Fruit fly (Drosophila melanogaster) whole organism, embryonic: ENCODE data around the gene cerv.

ENCODE experiments used
- Ada2b ChIP-seq: fragments of 200-800 bp; sonication (Bioruptor generic); IDR thresholded peaks from 2 replicates; pipeline ENCODE4 v1.3.6; 2022; ENCODE audit warnings: missing biosample characterization, missing genetic modification characterization
- Atf-2 ChIP-seq: fragments of 200-800 bp; sonication (Bioruptor generic); optimal IDR thresholded peaks from 2 replicates; lab custom pipeline; 2016; ENCODE audit warnings: missing biosample characterization, missing genetic modification characterization
- CG10274 ChIP-seq: fragments of 200-800 bp; sonication (Bioruptor generic); optimal IDR thresholded peaks from 3 replicates; lab custom pipeline; 2017; ENCODE audit warnings: missing biosample characterization, mild to moderate bottlenecking, missing genetic modification characterization
- CG11456 ChIP-seq: fragments of 200-800 bp; sonication (Bioruptor generic); IDR thresholded peaks from 3 replicates; pipeline ENCODE4 v1.3.6; 2022; ENCODE audit warnings: missing biosample characterization, missing genetic modification characterization
- CG11695 ChIP-seq: fragments of 200-800 bp; sonication (Bioruptor generic); IDR thresholded peaks from 3 replicates; pipeline ENCODE4 v1.3.6; 2022; ENCODE audit warnings: missing biosample characterization, missing genetic modification characterization
- CG13123 ChIP-seq: fragments of 200-800 bp; sonication (Bioruptor generic); optimal IDR thresholded peaks from 2 replicates; lab custom pipeline; 2016; ENCODE audit warnings: missing biosample characterization, missing genetic modification characterization
- CG1647 ChIP-seq: fragments of 200-800 bp; sonication (Bioruptor generic); optimal IDR thresholded peaks from 3 replicates; lab custom pipeline; 2016; ENCODE audit warnings: missing biosample characterization, missing genetic modification characterization
- CG16779 ChIP-seq: fragments of 200-800 bp; sonication (Bioruptor generic); IDR thresholded peaks from 2 replicates; pipeline ENCODE4 v1.3.6; 2022; ENCODE audit warnings: missing biosample characterization, missing genetic modification characterization
- CG17385 ChIP-seq: fragments of 200-800 bp; sonication (Bioruptor generic); optimal IDR thresholded peaks from 3 replicates; lab custom pipeline; 2018; ENCODE audit warnings: missing biosample characterization, mild to moderate bottlenecking, missing genetic modification characterization
- CG17829 ChIP-seq: fragments of 200-800 bp; optimal IDR thresholded peaks from 2 replicates; lab custom pipeline; 2019; ENCODE audit warnings: missing biosample characterization, mild to moderate bottlenecking, missing genetic modification characterization, moderate library complexity
- CG32532 ChIP-seq: fragments of 200-800 bp; sonication (Bioruptor generic); IDR thresholded peaks from 2 replicates; pipeline ENCODE4 v1.3.6; 2022; ENCODE audit warnings: missing biosample characterization, missing genetic modification characterization
- CG34376 ChIP-seq: fragments of 200-800 bp; sonication (Bioruptor generic); optimal IDR thresholded peaks from 2 replicates; lab custom pipeline; 2018; ENCODE audit warnings: missing biosample characterization, mild to moderate bottlenecking, missing genetic modification characterization
- CG4360 ChIP-seq: fragments of 200-800 bp; sonication (Bioruptor generic); IDR thresholded peaks from 2 replicates; pipeline ENCODE4 v1.3.6; 2022; ENCODE audit warnings: missing biosample characterization, missing genetic modification characterization
- CG6254 ChIP-seq: fragments of 200-800 bp; sonication (Bioruptor generic); optimal IDR thresholded peaks from 3 replicates; lab custom pipeline; 2017; ENCODE audit warnings: mild to moderate bottlenecking, missing biosample characterization, missing genetic modification reagents, missing genetic modification characterization
- CG6689 ChIP-seq: fragments of 200-800 bp; sonication (Bioruptor generic); IDR thresholded peaks from 2 replicates; pipeline ENCODE4 v1.3.6; 2022; ENCODE audit warnings: missing biosample characterization, missing genetic modification characterization
- CG9817 ChIP-seq: fragments of 200-800 bp; sonication (Bioruptor generic); optimal IDR thresholded peaks from 2 replicates; lab custom pipeline; 2018; ENCODE audit warnings: missing biosample characterization, mild to moderate bottlenecking, missing genetic modification characterization, moderate library complexity
- CTCF ChIP-seq: fragments of 200-800 bp; sonication (Bioruptor generic); optimal IDR thresholded peaks from 2 replicates; lab custom pipeline; 2017; ENCODE audit warnings: missing biosample characterization, mild to moderate bottlenecking, missing genetic modification characterization, moderate library complexity
- Doc2 ChIP-seq: fragments of 200-800 bp; sonication (Bioruptor generic); IDR thresholded peaks from 2 replicates; pipeline ENCODE4 v1.3.6; 2022; ENCODE audit warnings: missing biosample characterization, missing genetic modification characterization
- Eip74EF ChIP-seq, 2 experiments: fragments of 200-800 bp in 1 of 2; fragments of >200 bp in 1 of 2; sonication (Bioruptor generic) in 1 of 2; optimal IDR thresholded peaks; 2 replicates each; lab custom pipeline; 2017 to 2019; ENCODE audit warnings: missing biosample characterization in 2 of 2, missing genetic modification characterization in 2 of 2, mild to moderate bottlenecking in 1 of 2, moderate library complexity in 1 of 2
- H2.0 ChIP-seq: fragments of 200-800 bp; sonication (Bioruptor generic); IDR thresholded peaks from 2 replicates; pipeline ENCODE4 v1.3.6; 2022; ENCODE audit warnings: missing biosample characterization, missing genetic modification characterization
- HLH54F ChIP-seq: fragments of 200-800 bp; sonication (Bioruptor generic); optimal IDR thresholded peaks from 3 replicates; lab custom pipeline; 2016; ENCODE audit warnings: missing biosample characterization, missing genetic modification characterization
- Lpt ChIP-seq: fragments of >200 bp; optimal IDR thresholded peaks from 2 replicates; lab custom pipeline; 2018; ENCODE audit warnings: missing biosample characterization, missing genetic modification characterization
- NK7.1 ChIP-seq: fragments of 200-800 bp; sonication (Bioruptor generic); optimal IDR thresholded peaks from 3 replicates; lab custom pipeline; 2016; ENCODE audit warnings: missing biosample characterization, missing genetic modification characterization
- NfI ChIP-seq: fragments of 200-800 bp; sonication (Bioruptor generic); optimal IDR thresholded peaks from 3 replicates; lab custom pipeline; 2018; ENCODE audit warnings: missing biosample characterization, mild to moderate bottlenecking, missing genetic modification characterization, moderate library complexity
- Opbp ChIP-seq: fragments of 200-800 bp; sonication (Bioruptor generic); IDR thresholded peaks from 3 replicates; pipeline ENCODE4 v1.3.6; 2022; ENCODE audit warnings: missing biosample characterization, missing genetic modification characterization; ENCODE audit not compliant: partially characterized antibody
- Ravus ChIP-seq: fragments of 200-800 bp; sonication (Bioruptor generic); IDR thresholded peaks from 2 replicates; pipeline ENCODE4 v1.3.6; 2022; ENCODE audit warnings: missing biosample characterization, missing genetic modification characterization
- Sry-δ ChIP-seq: fragments of 200-800 bp; sonication (Bioruptor generic); optimal IDR thresholded peaks from 2 replicates; lab custom pipeline; 2016; ENCODE audit warnings: missing biosample characterization, missing genetic modification characterization
- ap ChIP-seq: fragments of 200-800 bp; sonication (Bioruptor generic); IDR thresholded peaks from 2 replicates; pipeline ENCODE4 v1.3.6; 2022; ENCODE audit warnings: missing biosample characterization, missing genetic modification characterization
- bab2 ChIP-seq: fragments of 200-800 bp; sonication (Bioruptor generic); optimal IDR thresholded peaks from 2 replicates; lab custom pipeline; 2016; ENCODE audit warnings: missing biosample characterization, missing genetic modification characterization
- bbx ChIP-seq: fragments of 200-800 bp; sonication (Bioruptor generic); IDR thresholded peaks from 2 replicates; pipeline ENCODE4 v1.3.6; 2022; ENCODE audit warnings: missing biosample characterization, missing genetic modification characterization; ENCODE audit not compliant: partially characterized antibody
- bowl ChIP-seq: fragments of 200-800 bp; sonication (Bioruptor generic); IDR thresholded peaks from 2 replicates; pipeline ENCODE4 v1.3.6; 2022; ENCODE audit warnings: missing biosample characterization, missing genetic modification characterization
- btn ChIP-seq: fragments of 200-800 bp; sonication (Bioruptor generic); optimal IDR thresholded peaks from 2 replicates; lab custom pipeline; 2016; ENCODE audit warnings: missing biosample characterization, missing genetic modification characterization
- chm ChIP-seq: fragments of 200-800 bp; sonication (Bioruptor generic); IDR thresholded peaks from 2 replicates; pipeline ENCODE4 v1.3.6; 2022; ENCODE audit warnings: missing biosample characterization, missing genetic modification characterization
- da ChIP-seq: fragments of 200-800 bp; sonication (Bioruptor generic); optimal IDR thresholded peaks from 2 replicates; lab custom pipeline; 2016; ENCODE audit warnings: missing biosample characterization, missing genetic modification characterization
- emc ChIP-seq: fragments of 200-800 bp; sonication (Bioruptor generic); optimal IDR thresholded peaks from 2 replicates; lab custom pipeline; 2016; ENCODE audit warnings: missing biosample characterization, missing genetic modification characterization
- esg ChIP-seq: fragments of 200-800 bp; sonication (Bioruptor generic); conservative IDR thresholded peaks from 2 replicates; pipeline ENCODE4 v1.3.6; 2022; ENCODE audit warnings: missing biosample characterization, missing genetic modification characterization
- fd96Cb ChIP-seq: fragments of 200-800 bp; sonication (Bioruptor generic); optimal IDR thresholded peaks from 2 replicates; lab custom pipeline; 2018; ENCODE audit warnings: missing biosample characterization, mild to moderate bottlenecking, missing genetic modification characterization, moderate library complexity
- hth ChIP-seq: fragments of >200 bp; optimal IDR thresholded peaks from 2 replicates; lab custom pipeline; 2017; ENCODE audit warnings: inconsistent platforms
- ind ChIP-seq: fragments of 200-800 bp; sonication (Bioruptor generic); optimal IDR thresholded peaks from 3 replicates; lab custom pipeline; 2016; ENCODE audit warnings: missing biosample characterization, missing genetic modification characterization
- insv ChIP-seq, 2 experiments: fragments of 200-800 bp; sonication (Bioruptor generic); optimal IDR thresholded peaks; 3 replicates each; lab custom pipeline; 2016 to 2018; ENCODE audit warnings: missing biosample characterization in 2 of 2, missing genetic modification characterization in 2 of 2
- lab ChIP-seq: fragments of 200-800 bp; sonication (Bioruptor generic); optimal IDR thresholded peaks from 3 replicates; lab custom pipeline; 2017; ENCODE audit warnings: missing biosample characterization, missing genetic modification characterization, mild to moderate bottlenecking, moderate library complexity, missing genetic modification reagents
- nmo ChIP-seq: fragments of 200-800 bp; sonication (Bioruptor generic); optimal IDR thresholded peaks from 2 replicates; lab custom pipeline; 2018; ENCODE audit warnings: missing biosample characterization, mild to moderate bottlenecking, missing genetic modification characterization, moderate library complexity
- pb ChIP-seq: fragments of 200-800 bp; sonication (Bioruptor generic); optimal IDR thresholded peaks from 3 replicates; lab custom pipeline; 2016; ENCODE audit warnings: missing biosample characterization, missing genetic modification characterization
- schlank ChIP-seq: fragments of 200-800 bp; sonication (Bioruptor generic); optimal IDR thresholded peaks from 2 replicates; lab custom pipeline; 2018; ENCODE audit warnings: missing biosample characterization, mild to moderate bottlenecking, missing genetic modification characterization
- sens-2 ChIP-seq: fragments of 200-800 bp; sonication (Bioruptor generic); IDR thresholded peaks from 2 replicates; pipeline ENCODE4 v1.3.6; 2022; ENCODE audit warnings: missing biosample characterization, missing genetic modification characterization
- slbo ChIP-seq: fragments of 200-800 bp; sonication (Bioruptor generic); IDR thresholded peaks from 2 replicates; pipeline ENCODE4 v1.3.6; 2022; ENCODE audit warnings: missing biosample characterization, missing genetic modification characterization
- so ChIP-seq: fragments of 200-800 bp; sonication (Bioruptor generic); IDR thresholded peaks from 3 replicates; pipeline ENCODE4 v1.3.6; 2022; ENCODE audit warnings: missing biosample characterization, missing genetic modification characterization
- toy ChIP-seq: fragments of 200-800 bp; sonication (Bioruptor generic); IDR thresholded peaks from 2 replicates; pipeline ENCODE4 v1.3.6; 2022; ENCODE audit warnings: missing biosample characterization, missing genetic modification characterization
- trem ChIP-seq: fragments of 200-800 bp; optimal IDR thresholded peaks from 3 replicates; lab custom pipeline; 2019; ENCODE audit warnings: missing biosample characterization, mild to moderate bottlenecking, missing genetic modification characterization, moderate library complexity
- unc-4 ChIP-seq: fragments of 200-800 bp; sonication (Bioruptor generic); IDR thresholded peaks from 2 replicates; pipeline ENCODE4 v1.3.6; 2022; ENCODE audit warnings: missing biosample characterization, missing genetic modification characterization; ENCODE audit not compliant: partially characterized antibody
- zf30C ChIP-seq: fragments of 200-800 bp; sonication (Bioruptor generic); optimal IDR thresholded peaks from 3 replicates; lab custom pipeline; 2018; ENCODE audit warnings: missing biosample characterization, mild to moderate bottlenecking, missing genetic modification characterization
- zfh1 ChIP-seq: fragments of 200-800 bp; sonication (Bioruptor generic); IDR thresholded peaks from 3 replicates; pipeline ENCODE4 v1.3.6; 2022; ENCODE audit warnings: missing biosample characterization, missing genetic modification characterization

cerv gene

dm6 chrX:15554256-15554678 is 23.7 kb downstream of the cerv start, which contains the start of gene Ac13E (continued):
- TF ChIP-seq Sry-δ (peak; percentile 9), chm (peak; percentile 47; the same call in 1 of the 2 replicates), nmo (peak; percentile 92), Eip74EF (GFP tag; optimal IDR thresholded peaks at IDR 0.05; lab: Kevin White, UChicago) (peak in 1 of 2 experiments; percentile 88), emc (GFP tag; lab: Kevin White, UChicago) (no peak), CG6689 (GFP tag; lab: Robert Waterston, UW) (peak; percentile 93), CG1647 (peak; percentile 73), NfI (GFP tag; lab: Kevin White, UChicago) (peak; percentile 88), bowl (GFP tag; lab: Robert Waterston, UW) (peak; percentile 56; the same call in 1 of the 2 replicates), esg (GFP tag; lab: Robert Waterston, UW) (peak; percentile 74), CG34376 (GFP tag; lab: Kevin White, UChicago) (peak; percentile 93), ind (GFP tag; lab: Kevin White, UChicago) (peak; percentile 88), Doc2 (GFP tag; lab: Robert Waterston, UW) (peak; percentile 58; the same call in 1 of the 2 replicates), CG11456 (GFP tag; lab: Robert Waterston, UW) (peak; percentile 76), unc-4 (GFP tag; lab: Robert Waterston, UW) (no peak), CTCF (GFP tag; lab: Kevin White, UChicago) (peak; percentile 56), insv (GFP tag; optimal IDR thresholded peaks at IDR 0.05; lab: Kevin White, UChicago) (peak in 1 of 2 experiments; percentile 40), CG11695 (GFP tag; lab: Robert Waterston, UW) (peak; percentile 92), CG4360 (GFP tag; lab: Robert Waterston, UW) (0 out of 2 replicates have a peak, but pooled peaks have one; percentile 44), hth (no peak), CG17829 (tag; lab: Kevin White, UChicago) (peak; percentile 90), trem (tag; lab: Kevin White, UChicago) (peak; percentile 83), lab (peak; percentile 92), btn (GFP tag; lab: Kevin White, UChicago) (peak; percentile 59), CG17385 (peak; percentile 85), H2.0 (GFP tag; lab: Robert Waterston, UW) (peak; percentile 82), CG9817 (tag; lab: Kevin White, UChicago) (peak; percentile 83), Ravus (GFP tag; lab: Robert Waterston, UW) (peak; percentile 30), CG10274 (GFP tag; lab: Kevin White, UChicago) (peak; percentile 83), slbo (GFP tag; lab: Robert Waterston, UW) (peak; percentile 85), sens-2 (GFP tag; lab: Robert Waterston, UW) (peak; percentile 80; the same call in 1 of the 2 replicates), HLH54F (GFP tag; lab: Kevin White, UChicago) (peak; percentile 85), bbx (GFP tag; lab: Robert Waterston, UW) (peak; percentile 15; the same call in 1 of the 2 replicates), Atf-2 (GFP tag; lab: Kevin White, UChicago) (peak; percentile 80), schlank (tag; lab: Kevin White, UChicago) (peak; percentile 76), toy (peak; percentile 59; the same call in 1 of the 2 replicates), NK7.1 (GFP tag; lab: Kevin White, UChicago) (peak; percentile 43), pb (peak; percentile 59), zfh1 (GFP tag; lab: Robert Waterston, UW) (peak; percentile 87), da (GFP tag; lab: Kevin White, UChicago) (peak; percentile 47), CG13123 (GFP tag; lab: Kevin White, UChicago) (peak; percentile 40), CG16779 (GFP tag; lab: Robert Waterston, UW) (0 out of 2 replicates have a peak, but pooled peaks have one; percentile 33), ap (GFP tag; lab: Robert Waterston, UW) (peak; percentile 65), Lpt (no peak), Ada2b (GFP tag; lab: Robert Waterston, UW) (peak; percentile 82), CG6254 (GFP tag; lab: Kevin White, UChicago) (peak; percentile 82), Opbp (GFP tag; lab: Robert Waterston, UW) (peak; percentile 32; the same call in 1 of the 3 replicates), CG32532 (GFP tag; lab: Robert Waterston, UW) (peak; percentile 87), zf30C (GFP tag; lab: Kevin White, UChicago) (no peak), fd96Cb (tag; lab: Kevin White, UChicago) (peak; percentile 90), so (peak; percentile 92), bab2 (GFP tag; lab: Kevin White, UChicago) (peak; percentile 69)
